Fruit fly (Drosophila melanogaster) whole organism, embryonic: ENCODE data around the gene trr.

Experiments used
- Aef1 ChIP-seq: fragments of 200-800 bp; sonication (Bioruptor generic); IDR thresholded peaks from 3 replicates; pipeline ENCODE4 v1.3.6; 2022; ENCODE audit warnings: missing biosample characterization, missing genetic modification characterization
- Atf6 ChIP-seq: fragments of 200-800 bp; sonication (Bioruptor generic); IDR thresholded peaks from 2 replicates; pipeline ENCODE4 v1.3.6; 2022; ENCODE audit warnings: missing biosample characterization, missing genetic modification characterization
- Bdp1 ChIP-seq: fragments of 200-800 bp; sonication (Bioruptor generic); optimal IDR thresholded peaks from 3 replicates; lab custom pipeline; 2016; ENCODE audit warnings: missing biosample characterization, missing genetic modification characterization
- CG10267 ChIP-seq: fragments of 200-800 bp; sonication (Bioruptor generic); optimal IDR thresholded peaks from 2 replicates; lab custom pipeline; 2018; ENCODE audit warnings: missing biosample characterization, mild to moderate bottlenecking, missing genetic modification characterization, moderate library complexity
- CG10431 ChIP-seq: fragments of 200-800 bp; sonication (Bioruptor generic); optimal IDR thresholded peaks from 3 replicates; lab custom pipeline; 2018; ENCODE audit warnings: missing biosample characterization, mild to moderate bottlenecking, missing genetic modification characterization
- CG11398 ChIP-seq: fragments of 200-800 bp; sonication (Bioruptor generic); optimal IDR thresholded peaks from 2 replicates; lab custom pipeline; 2016; ENCODE audit warnings: missing biosample characterization, missing genetic modification characterization
- CG11695 ChIP-seq: fragments of 200-800 bp; sonication (Bioruptor generic); IDR thresholded peaks from 3 replicates; pipeline ENCODE4 v1.3.6; 2022; ENCODE audit warnings: missing biosample characterization, missing genetic modification characterization
- CG12659 ChIP-seq: fragments of 200-800 bp; sonication (Bioruptor generic); optimal IDR thresholded peaks from 3 replicates; lab custom pipeline; 2017; ENCODE audit warnings: mild to moderate bottlenecking, missing biosample characterization, missing genetic modification reagents, missing genetic modification characterization
- CG12769 ChIP-seq: fragments of 200-800 bp; sonication (Bioruptor generic); optimal IDR thresholded peaks from 2 replicates; lab custom pipeline; 2019; ENCODE audit warnings: missing biosample characterization, mild to moderate bottlenecking, missing genetic modification characterization, moderate library complexity
- CG15514 ChIP-seq: fragments of 200-800 bp; sonication (Bioruptor generic); optimal IDR thresholded peaks from 3 replicates; lab custom pipeline; 2017; ENCODE audit warnings: missing biosample characterization, missing genetic modification characterization, mild to moderate bottlenecking, moderate library complexity, missing genetic modification reagents
- CG17186 ChIP-seq: fragments of 200-800 bp; sonication (Bioruptor generic); optimal IDR thresholded peaks from 3 replicates; lab custom pipeline; 2017; ENCODE audit warnings: missing biosample characterization, missing genetic modification reagents, missing genetic modification characterization
- CG18599 ChIP-seq: fragments of 200-800 bp; sonication (Bioruptor generic); optimal IDR thresholded peaks from 3 replicates; lab custom pipeline; 2017; ENCODE audit warnings: missing biosample characterization, missing genetic modification characterization, mild to moderate bottlenecking, moderate library complexity, missing genetic modification reagents
- CG2120 ChIP-seq: fragments of 200-800 bp; sonication (Bioruptor generic); optimal IDR thresholded peaks from 3 replicates; lab custom pipeline; 2016; ENCODE audit warnings: missing biosample characterization, missing genetic modification characterization
- CG32772 ChIP-seq: fragments of 200-800 bp; sonication (Bioruptor generic); IDR thresholded peaks from 2 replicates; pipeline ENCODE4 v1.3.6; 2022; ENCODE audit warnings: missing biosample characterization, missing genetic modification characterization
- CG3281 ChIP-seq: fragments of 200-800 bp; sonication (Bioruptor generic); optimal IDR thresholded peaks from 3 replicates; lab custom pipeline; 2017; ENCODE audit warnings: missing biosample characterization, mild to moderate bottlenecking, missing genetic modification characterization
- CG3847 ChIP-seq: fragments of 200-800 bp; sonication (Bioruptor generic); IDR thresholded peaks from 2 replicates; pipeline ENCODE4 v1.3.6; 2022; ENCODE audit warnings: missing biosample characterization, missing genetic modification characterization
- CG4617 ChIP-seq: fragments of 200-800 bp; sonication (Bioruptor generic); optimal IDR thresholded peaks from 3 replicates; lab custom pipeline; 2016; ENCODE audit warnings: missing biosample characterization, missing genetic modification characterization, borderline replicate concordance
- CG6254 ChIP-seq: fragments of 200-800 bp; sonication (Bioruptor generic); optimal IDR thresholded peaks from 3 replicates; lab custom pipeline; 2017; ENCODE audit warnings: mild to moderate bottlenecking, missing biosample characterization, missing genetic modification reagents, missing genetic modification characterization
- CG7928 ChIP-seq: fragments of 200-800 bp; sonication (Bioruptor generic); optimal IDR thresholded peaks from 2 replicates; lab custom pipeline; 2017; ENCODE audit warnings: missing biosample characterization, mild to moderate bottlenecking, missing genetic modification characterization
- CG9932 ChIP-seq: fragments of 200-800 bp; sonication (Bioruptor generic); IDR thresholded peaks from 2 replicates; pipeline ENCODE4 v1.3.6; 2022; ENCODE audit warnings: missing biosample characterization, missing genetic modification characterization
- CHES-1-like ChIP-seq: fragments of 200-800 bp; sonication (Bioruptor generic); optimal IDR thresholded peaks from 2 replicates; lab custom pipeline; 2016; ENCODE audit warnings: missing biosample characterization, missing genetic modification characterization
- Dp ChIP-seq: fragments of 200-800 bp; sonication (Bioruptor generic); optimal IDR thresholded peaks from 2 replicates; lab custom pipeline; 2018; ENCODE audit warnings: missing biosample characterization, mild to moderate bottlenecking, missing genetic modification characterization, moderate library complexity
- Ets65A ChIP-seq: fragments of 200-800 bp; sonication (Bioruptor generic); peaks from one replicate; lab custom pipeline; 2016; ENCODE audit warnings: missing biosample characterization, missing genetic modification characterization
- HLH3B ChIP-seq: fragments of 200-800 bp; sonication (Bioruptor generic); IDR thresholded peaks from 2 replicates; pipeline ENCODE4 v1.3.6; 2022; ENCODE audit warnings: missing biosample characterization, missing genetic modification characterization
- HLH4C ChIP-seq: fragments of 200-800 bp; sonication (Bioruptor generic); IDR thresholded peaks from 3 replicates; pipeline ENCODE4 v1.3.6; 2022; ENCODE audit warnings: missing biosample characterization, missing genetic modification characterization; ENCODE audit not compliant: partially characterized antibody
- Kr ChIP-seq: fragments of 200-800 bp; sonication (Bioruptor generic); optimal IDR thresholded peaks from 2 replicates; lab custom pipeline; 2017; ENCODE audit warnings: missing biosample characterization, mild to moderate bottlenecking, missing genetic modification characterization
- Pdp1 ChIP-seq, 2 experiments: fragments of 200-800 bp; sonication (Bioruptor generic); optimal IDR thresholded peaks; 3 replicates each; lab custom pipeline; 2016; ENCODE audit warnings: missing biosample characterization in 2 of 2, missing genetic modification characterization in 2 of 2, mild to moderate bottlenecking in 1 of 2, moderate library complexity in 1 of 2
- Sry-δ ChIP-seq: fragments of 200-800 bp; sonication (Bioruptor generic); optimal IDR thresholded peaks from 2 replicates; lab custom pipeline; 2016; ENCODE audit warnings: missing biosample characterization, missing genetic modification characterization
- Xrp1 ChIP-seq: fragments of 200-800 bp; sonication (Bioruptor generic); IDR thresholded peaks from 2 replicates; pipeline ENCODE4 v1.3.6; 2022; ENCODE audit warnings: missing biosample characterization, missing genetic modification characterization
- YL-1 ChIP-seq: fragments of 200-800 bp; sonication (Bioruptor generic); optimal IDR thresholded peaks from 3 replicates; lab custom pipeline; 2017; ENCODE audit warnings: missing biosample characterization, mild to moderate bottlenecking, missing genetic modification characterization
- amos ChIP-seq: fragments of 200-800 bp; sonication (Bioruptor generic); IDR thresholded peaks from 2 replicates; pipeline ENCODE4 v1.3.6; 2022; ENCODE audit warnings: missing biosample characterization, missing genetic modification characterization; ENCODE audit not compliant: partially characterized antibody
- cg ChIP-seq: fragments of 200-800 bp; sonication (Bioruptor generic); optimal IDR thresholded peaks from 3 replicates; lab custom pipeline; 2019; ENCODE audit warnings: missing biosample characterization, mild to moderate bottlenecking, missing genetic modification characterization, moderate library complexity
- gfzf ChIP-seq: fragments of 200-800 bp; sonication (Bioruptor generic); optimal IDR thresholded peaks from 2 replicates; lab custom pipeline; 2016; ENCODE audit warnings: missing biosample characterization, mild to moderate bottlenecking, missing genetic modification characterization, moderate library complexity
- grn ChIP-seq: fragments of 200-800 bp; sonication (Bioruptor generic); optimal IDR thresholded peaks from 3 replicates; lab custom pipeline; 2017; ENCODE audit warnings: missing biosample characterization, missing genetic modification characterization
- insv ChIP-seq, 2 experiments: fragments of 200-800 bp; sonication (Bioruptor generic); optimal IDR thresholded peaks; 3 replicates each; lab custom pipeline; 2016 to 2018; ENCODE audit warnings: missing biosample characterization in 2 of 2, missing genetic modification characterization in 2 of 2
- klu ChIP-seq: fragments of 200-800 bp; sonication (Bioruptor generic); IDR thresholded peaks from 2 replicates; pipeline ENCODE4 v1.3.6; 2022; ENCODE audit warnings: missing biosample characterization, missing genetic modification characterization
- kni ChIP-seq: fragments of 200-800 bp; sonication (Bioruptor generic); optimal IDR thresholded peaks from 3 replicates; lab custom pipeline; 2017; ENCODE audit warnings: mild to moderate bottlenecking, missing biosample characterization, missing genetic modification reagents, missing genetic modification characterization
- lilli ChIP-seq: fragments of 200-800 bp; sonication (Bioruptor generic); optimal IDR thresholded peaks from 3 replicates; lab custom pipeline; 2016; ENCODE audit warnings: missing biosample characterization, missing genetic modification characterization
- lola ChIP-seq, 3 experiments: fragments of >200 bp in 2 of 3; fragments of 200-800 bp in 1 of 3; sonication (Bioruptor generic) in 1 of 3; optimal IDR thresholded peaks; 2 replicates each; lab custom pipeline; 2017 to 2019; ENCODE audit warnings: missing biosample characterization in 3 of 3, missing genetic modification characterization in 3 of 3, mild to moderate bottlenecking in 1 of 3, moderate library complexity in 1 of 3
- mam ChIP-seq: fragments of 200-800 bp; sonication (Bioruptor generic); optimal IDR thresholded peaks from 3 replicates; lab custom pipeline; 2016; ENCODE audit warnings: missing biosample characterization, missing genetic modification characterization
- pb ChIP-seq: fragments of 200-800 bp; sonication (Bioruptor generic); optimal IDR thresholded peaks from 3 replicates; lab custom pipeline; 2016; ENCODE audit warnings: missing biosample characterization, missing genetic modification characterization
- pros ChIP-seq: fragments of 200-800 bp; sonication (Bioruptor generic); optimal IDR thresholded peaks from 3 replicates; lab custom pipeline; 2019; ENCODE audit warnings: missing biosample characterization, mild to moderate bottlenecking, missing genetic modification characterization, moderate library complexity
- pzg ChIP-seq: fragments of 200-800 bp; sonication (Bioruptor generic); optimal IDR thresholded peaks from 3 replicates; lab custom pipeline; 2018; ENCODE audit warnings: missing biosample characterization, mild to moderate bottlenecking, missing genetic modification characterization, moderate library complexity
- rib ChIP-seq: fragments of 200-800 bp; sonication (Bioruptor generic); IDR thresholded peaks from 2 replicates; pipeline ENCODE4 v1.3.6; 2022; ENCODE audit warnings: missing biosample characterization, missing genetic modification characterization
- sens ChIP-seq: fragments of 200-800 bp; sonication (Bioruptor generic); peaks from one replicate; lab custom pipeline; 2016; ENCODE audit warnings: missing biosample characterization, missing genetic modification characterization
- sqz ChIP-seq: fragments of 200-800 bp; sonication (Bioruptor generic); optimal IDR thresholded peaks from 3 replicates; lab custom pipeline; 2018; ENCODE audit warnings: missing biosample characterization, mild to moderate bottlenecking, missing genetic modification characterization
- trem ChIP-seq: fragments of 200-800 bp; optimal IDR thresholded peaks from 3 replicates; lab custom pipeline; 2019; ENCODE audit warnings: missing biosample characterization, mild to moderate bottlenecking, missing genetic modification characterization, moderate library complexity
- zfh2 ChIP-seq: fragments of 200-800 bp; sonication (Bioruptor generic); optimal IDR thresholded peaks from 2 replicates; lab custom pipeline; 2016; ENCODE audit warnings: missing biosample characterization, missing genetic modification characterization

The trr gene

dm6 chrX:1900123-1900818, 10.5 kb upstream of the trr start, which contains the start of gene arm (continued):
- TF ChIP-seq CG9932 (0 out of 2 replicates have a peak, but pooled peaks have one; percentile 42), HLH4C (GFP tag; lab: Robert Waterston, UW) (peak; percentile 26; the same call in 1 of the 3 replicates), CG15514 (GFP tag; lab: Kevin White, UChicago) (peak; percentile 11), HLH3B (GFP tag; lab: Robert Waterston, UW) (no peak), sqz (peak; percentile 23), sens (GFP tag; lab: Kevin White, UChicago) (peak; percentile 61), CG11398 (GFP tag; lab: Kevin White, UChicago) (no peak), rib (GFP tag; lab: Robert Waterston, UW) (no peak), lola (GFP tag; optimal IDR thresholded peaks at IDR 0.05; lab: Kevin White, UChicago) (no peak), Aef1 (GFP tag; lab: Robert Waterston, UW) (no peak), Ets65A (peak; percentile 53), lilli (peak; percentile 11), CHES-1-like (GFP tag; lab: Kevin White, UChicago) (no peak), CG4617 (GFP tag; lab: Kevin White, UChicago) (peak; percentile 19), gfzf (GFP tag; lab: Kevin White, UChicago) (peak; percentile 16), CG12659 (GFP tag; lab: Kevin White, UChicago) (peak; percentile 6), Pdp1 (GFP tag; optimal IDR thresholded peaks at IDR 0.05; lab: Kevin White, UChicago) (peak in 1 of 2 experiments; percentile 21), Dp (GFP tag; lab: Kevin White, UChicago) (peak; percentile 82), CG10431 (GFP tag; lab: Kevin White, UChicago) (no peak), zfh2 (peak; percentile 2), CG17186 (GFP tag; lab: Kevin White, UChicago) (peak; percentile 61), CG2120 (GFP tag; lab: Kevin White, UChicago) (peak; percentile 43), Sry-δ (peak; percentile 77), pb (GFP tag; lab: Kevin White, UChicago) (no peak), CG3847 (GFP tag; lab: Robert Waterston, UW) (0 out of 2 replicates have a peak, but pooled peaks have one; percentile 10), CG32772 (no peak), CG10267 (tag; lab: Kevin White, UChicago) (peak; percentile 19), amos (GFP tag; lab: Robert Waterston, UW) (peak; percentile 26; the same call in 1 of the 2 replicates), mam (GFP tag; lab: Kevin White, UChicago) (peak; percentile 11), Bdp1 (GFP tag; lab: Kevin White, UChicago) (no peak), trem (tag; lab: Kevin White, UChicago) (peak; percentile 98)
- TF ChIP-seq, all 482 proteins: peak for 38

- peak; percentile 16 for TF ChIP-seq pzg (GFP tag; lab: Kevin White, UChicago)
- no peak for TF ChIP-seq Xrp1 (GFP tag; lab: Robert Waterston, UW)
- peak; percentile 36 for TF ChIP-seq CG4617 (GFP tag; lab: Kevin White, UChicago)
- TF ChIP-seq CG3281 (GFP tag; lab: Kevin White, UChicago) = peak; percentile 15
- peak; percentile 86 for TF ChIP-seq grn (GFP tag; lab: Kevin White, UChicago)
- TF ChIP-seq cg (GFP tag; lab: Kevin White, UChicago) = peak; percentile 88
- peak; percentile 81 for TF ChIP-seq CG12769 (tag; lab: Kevin White, UChicago)
- no peak for TF ChIP-seq CG7928 (GFP tag; lab: Kevin White, UChicago)
- TF ChIP-seq CG6254 (GFP tag; lab: Kevin White, UChicago) = no peak
- peak; percentile 46; the same call in 1 of the 2 replicates for TF ChIP-seq klu (GFP tag; lab: Robert Waterston, UW)
- TF ChIP-seq kni (GFP tag; lab: Kevin White, UChicago) = peak; percentile 97
- no peak for TF ChIP-seq CG11695 (GFP tag; lab: Robert Waterston, UW)
- TF ChIP-seq YL-1 (GFP tag; lab: Kevin White, UChicago) = peak; percentile 43
- TF ChIP-seq CG18599 (GFP tag; lab: Kevin White, UChicago) = peak; percentile 2
- no peak for TF ChIP-seq Kr (GFP tag; lab: Kevin White, UChicago)
- TF ChIP-seq pros (GFP tag; lab: Kevin White, UChicago) = peak; percentile 88
- no peak for TF ChIP-seq Atf6 (GFP tag; lab: Robert Waterston, UW)
- TF ChIP-seq insv (GFP tag; optimal IDR thresholded peaks at IDR 0.05; lab: Kevin White, UChicago) = peak in 1 of 2 experiments; percentile 22
Measured at dm6 chrX:1899445-1900085, 9.8 kb upstream of the trr start.
